Fruit fly (Drosophila melanogaster): ENCODE data around the gene Atg4a.
A peak's percentile ranks its signal among the peaks of the same experiment; 100 is the strongest.

The Atg4a gene

dm6 chr2L:1118880-1119809, 38.4 kb downstream of the Atg4a start (continued):
- TF ChIP-seq Trl (optimal IDR thresholded peaks at IDR 0.05) (peak; percentile 80 to 94), Trl (GFP tag; optimal IDR thresholded peaks at IDR 0.05) (peak; percentile 59), emc (GFP tag; optimal IDR thresholded peaks at IDR 0.05) (no peak), CG10147 (GFP tag; optimal IDR thresholded peaks at IDR 0.05) (peak; percentile 63), eve (GFP tag; optimal IDR thresholded peaks at IDR 0.05) (no peak), gsb (GFP tag; IDR thresholded peaks at IDR 0.05) (peak; percentile 55; the same call in 1 of the 2 replicates), Scr (GFP tag; IDR thresholded peaks at IDR 0.05; ENCODE audit: partially characterized antibody) (no peak), CG13775 (GFP tag; optimal IDR thresholded peaks at IDR 0.05) (peak; percentile 72), nerfin-2 (GFP tag; IDR thresholded peaks at IDR 0.05; ENCODE audit: partially characterized antibody) (no peak), CG12219 (GFP tag; optimal IDR thresholded peaks at IDR 0.05) (peak; percentile 58), psq (GFP tag; optimal IDR thresholded peaks at IDR 0.05) (peak; percentile 7), CG3995 (GFP tag; optimal IDR thresholded peaks at IDR 0.05) (peak; percentile 41), odd (GFP tag; optimal IDR thresholded peaks at IDR 0.05) (peak; percentile 26), CG10543 (GFP tag; optimal IDR thresholded peaks at IDR 0.05) (peak; percentile 59), prd (optimal IDR thresholded peaks at IDR 0.05) (no peak), prd (GFP tag; IDR thresholded peaks at IDR 0.05) (peak; percentile 88), Myb (GFP tag; optimal IDR thresholded peaks at IDR 0.05) (peak; percentile 41), onecut (GFP tag; IDR thresholded peaks at IDR 0.05) (no peak; the same call in 1 of the 2 replicates), grau (tag; optimal IDR thresholded peaks at IDR 0.05) (peak; percentile 78), CG6654 (GFP tag; optimal IDR thresholded peaks at IDR 0.05) (peak; percentile 28), sna (GFP tag; IDR thresholded peaks at IDR 0.05; ENCODE audit: partially characterized antibody) (no peak), Gug (GFP tag; IDR thresholded peaks at IDR 0.05) (peak; percentile 63; the same call in 2 of the 4 replicates), Ptx1 (GFP tag; IDR thresholded peaks at IDR 0.05) (peak; percentile 84), vnd (GFP tag; IDR thresholded peaks at IDR 0.05; ENCODE audit: partially characterized antibody) (no peak), Mad (GFP tag; optimal IDR thresholded peaks at IDR 0.05) (peak; percentile 49), fd102C (GFP tag; optimal IDR thresholded peaks at IDR 0.05) (peak; percentile 32), Spps (tag; optimal IDR thresholded peaks at IDR 0.05) (no peak), ab (GFP tag; optimal IDR thresholded peaks at IDR 0.05) (peak; percentile 55), Gsc (GFP tag; IDR thresholded peaks at IDR 0.05) (0 out of 2 replicates have a peak, but pooled peaks have one; percentile 6), CG4617 (GFP tag; optimal IDR thresholded peaks at IDR 0.05; ENCODE audit: borderline replicate concordance) (peak; percentile 39), CG42726 (GFP tag; IDR thresholded peaks at IDR 0.05; ENCODE audit: partially characterized antibody) (peak; percentile 55; the same call in 1 of the 2 replicates), gro (GFP tag; optimal IDR thresholded peaks at IDR 0.05) (peak; percentile 83), TFAM (GFP tag; optimal IDR thresholded peaks at IDR 0.05) (no peak), CG2202 (tag; optimal IDR thresholded peaks at IDR 0.05) (no peak), Dip3 (GFP tag; optimal IDR thresholded peaks at IDR 0.05) (peak; percentile 77), wdn (GFP tag; IDR thresholded peaks at IDR 0.05) (peak; percentile 82), HmgD (GFP tag; optimal IDR thresholded peaks at IDR 0.05) (peak; percentile 30), CG4282 (GFP tag; optimal IDR thresholded peaks at IDR 0.05) (no peak), gfzf (GFP tag; optimal IDR thresholded peaks at IDR 0.05) (no peak), Hr3 (GFP tag; optimal IDR thresholded peaks at IDR 0.05) (peak; percentile 59), stwl (tag; optimal IDR thresholded peaks at IDR 0.05) (peak; percentile 4), crp (GFP tag; optimal IDR thresholded peaks at IDR 0.05) (peak in 1 of 2 experiments; percentile 14), her (GFP tag; optimal IDR thresholded peaks at IDR 0.05) (peak; percentile 19), Ravus (GFP tag; IDR thresholded peaks at IDR 0.05) (peak; percentile 30; the same call in 1 of the 2 replicates), sima (GFP tag; optimal IDR thresholded peaks at IDR 0.05) (no peak), p53 (GFP tag; optimal IDR thresholded peaks at IDR 0.05) (no peak), CG4404 (GFP tag; IDR thresholded peaks at IDR 0.05) (peak; percentile 66), CG1647 (GFP tag; optimal IDR thresholded peaks at IDR 0.05) (peak; percentile 59), CG13894 (tag; optimal IDR thresholded peaks at IDR 0.05) (peak; percentile 13)

Measured in whole organism, embryonic.